Worm (Caenorhabditis elegans) whole organism, mixed stage, embryonic: ENCODE results near the gene lido-13.
"Not testable (repeated sequence)": the region's sequence is repeated elsewhere in the genome, so short reads cannot be mapped to it uniquely, and the experiment has no call there.

Experiments
- M03D4.4 ChIP-seq: sonication (generic microtip); optimal IDR thresholded peaks from 2 replicates; lab custom pipeline; 2017; ENCODE audit warnings: mild to moderate bottlenecking, missing genetic modification characterization, missing compliant biosample characterization
- bed-3 ChIP-seq: fragments of 200-800 bp; sonication (Bioruptor generic); optimal IDR thresholded peaks from 3 replicates; lab custom pipeline; 2018; ENCODE audit warnings: mild to moderate bottlenecking, missing genetic modification characterization, moderate library complexity, missing compliant biosample characterization
- blmp-1 ChIP-seq: fragments of 150-350 bp; optimal IDR thresholded peaks from 2 replicates; lab custom pipeline; 2014; ENCODE audit warnings: missing biosample characterization, missing genetic modification characterization
- ceh-39 ChIP-seq: fragments of 150-350 bp; optimal IDR thresholded peaks from 2 replicates; lab custom pipeline; 2014; ENCODE audit warnings: missing biosample characterization, missing genetic modification characterization
- ceh-83 ChIP-seq: fragments of 200-800 bp; sonication (Bioruptor generic); optimal IDR thresholded peaks from 2 replicates; lab custom pipeline; 2018; ENCODE audit warnings: mild to moderate bottlenecking, missing genetic modification characterization, missing compliant biosample characterization
- ces-1 ChIP-seq: fragments of 150-350 bp; optimal IDR thresholded peaks from 2 replicates; lab custom pipeline; 2014; ENCODE audit warnings: missing biosample characterization, missing genetic modification reagents, missing genetic modification characterization
- cnd-1 ChIP-seq: fragments of 200-800 bp; sonication (Bioruptor generic); optimal IDR thresholded peaks from 2 replicates; lab custom pipeline; 2018; ENCODE audit warnings: mild to moderate bottlenecking, missing genetic modification characterization, missing compliant biosample characterization
- drap-1 ChIP-seq: fragments of 200-800 bp; sonication (Bioruptor generic); optimal IDR thresholded peaks from 3 replicates; lab custom pipeline; 2018; ENCODE audit warnings: mild to moderate bottlenecking, missing genetic modification characterization, missing compliant biosample characterization
- elt-1 ChIP-seq: sonication (generic microtip); optimal IDR thresholded peaks from 2 replicates; lab custom pipeline; 2017; ENCODE audit warnings: missing genetic modification characterization, mild to moderate bottlenecking, missing compliant biosample characterization, antibody characterized with exemption, moderate library complexity, borderline replicate concordance; ENCODE audit not compliant: insufficient read depth
- elt-3 ChIP-seq: fragments of 150-350 bp; optimal IDR thresholded peaks from 2 replicates; lab custom pipeline; 2014; ENCODE audit warnings: missing biosample characterization, missing genetic modification characterization
- flh-1 ChIP-seq: fragments of 200-800 bp; sonication (Bioruptor generic); optimal IDR thresholded peaks from 2 replicates; lab custom pipeline; 2018; ENCODE audit warnings: mild to moderate bottlenecking, missing genetic modification characterization, moderate library complexity, missing compliant biosample characterization
- ham-2 ChIP-seq: fragments of 200-800 bp; sonication (Bioruptor generic); optimal IDR thresholded peaks from 2 replicates; lab custom pipeline; 2018; ENCODE audit warnings: mild to moderate bottlenecking, missing genetic modification characterization, missing compliant biosample characterization
- hlh-1 ChIP-seq: fragments of 150-350 bp; optimal IDR thresholded peaks from 2 replicates; lab custom pipeline; 2014; ENCODE audit warnings: missing biosample characterization, missing genetic modification reagents, missing genetic modification characterization
- lin-13 ChIP-seq: fragments of 150-350 bp; optimal IDR thresholded peaks from 2 replicates; lab custom pipeline; 2014; ENCODE audit warnings: missing biosample characterization, missing genetic modification characterization
- lin-32 ChIP-seq: fragments of 200-800 bp; sonication (Bioruptor generic); optimal IDR thresholded peaks from 2 replicates; lab custom pipeline; 2018; ENCODE audit warnings: mild to moderate bottlenecking, missing genetic modification characterization, missing compliant biosample characterization
- lsy-2 ChIP-seq: fragments of 150-350 bp; optimal IDR thresholded peaks from 2 replicates; lab custom pipeline; 2014; ENCODE audit warnings: missing biosample characterization, missing genetic modification characterization
- mab-5 ChIP-seq: fragments of 150-350 bp; optimal IDR thresholded peaks from 2 replicates; lab custom pipeline; 2014; ENCODE audit warnings: missing biosample characterization, missing genetic modification characterization
- mep-1 ChIP-seq: fragments of 150-350 bp; optimal IDR thresholded peaks from 2 replicates; lab custom pipeline; 2017; ENCODE audit warnings: missing biosample characterization, missing genetic modification reagents, missing genetic modification characterization, inconsistent platforms
- mls-2 ChIP-seq: sonication (generic microtip); optimal IDR thresholded peaks from 2 replicates; lab custom pipeline; 2016; ENCODE audit warnings: mild to moderate bottlenecking, missing genetic modification characterization, moderate library complexity, missing compliant biosample characterization
- nhr-12 ChIP-seq: fragments of 150-350 bp; optimal IDR thresholded peaks from 2 replicates; lab custom pipeline; 2014; ENCODE audit warnings: missing biosample characterization, missing genetic modification characterization
- nhr-2 ChIP-seq: fragments of 150-350 bp; optimal IDR thresholded peaks from 2 replicates; lab custom pipeline; 2014; ENCODE audit warnings: missing biosample characterization, missing genetic modification characterization
- nhr-237 ChIP-seq: fragments of 150-350 bp; optimal IDR thresholded peaks from 2 replicates; lab custom pipeline; 2014; ENCODE audit warnings: missing biosample characterization, missing genetic modification characterization
- nhr-28 ChIP-seq: fragments of 150-350 bp; optimal IDR thresholded peaks from 2 replicates; lab custom pipeline; 2014; ENCODE audit warnings: missing biosample characterization, missing genetic modification characterization
- nhr-76 ChIP-seq: sonication (generic microtip); optimal IDR thresholded peaks from 2 replicates; lab custom pipeline; 2017; ENCODE audit warnings: missing biosample characterization, missing genetic modification characterization
- pha-4 ChIP-seq: fragments of 150-350 bp; optimal IDR thresholded peaks from 2 replicates; lab custom pipeline; 2018; ENCODE audit warnings: missing biosample characterization, missing genetic modification reagents, missing genetic modification characterization
- sem-2 ChIP-seq: fragments of 200-800 bp; sonication (Bioruptor generic); optimal IDR thresholded peaks from 2 replicates; lab custom pipeline; 2018; ENCODE audit warnings: mild to moderate bottlenecking, missing genetic modification characterization, missing compliant biosample characterization
- snpc-4 ChIP-seq: fragments of 150-350 bp; optimal IDR thresholded peaks from 2 replicates; lab custom pipeline; 2014; ENCODE audit warnings: missing biosample characterization, missing genetic modification characterization
- sptf-1 ChIP-seq: sonication (generic microtip); optimal IDR thresholded peaks from 2 replicates; lab custom pipeline; 2017; ENCODE audit warnings: mild to moderate bottlenecking, missing genetic modification characterization, moderate library complexity, missing compliant biosample characterization
- tbx-8 ChIP-seq: fragments of 200-800 bp; sonication (Bioruptor generic); optimal IDR thresholded peaks from 2 replicates; lab custom pipeline; 2018; ENCODE audit warnings: mild to moderate bottlenecking, missing genetic modification characterization, moderate library complexity, missing compliant biosample characterization
- unc-120 ChIP-seq: sonication (generic microtip); optimal IDR thresholded peaks from 2 replicates; lab custom pipeline; 2017; ENCODE audit warnings: missing genetic modification characterization, missing compliant biosample characterization; ENCODE audit not compliant: poor library complexity, severe bottlenecking
- unc-39 ChIP-seq: fragments of 150-350 bp; optimal IDR thresholded peaks from 2 replicates; lab custom pipeline; 2014; ENCODE audit warnings: missing biosample characterization, missing genetic modification characterization
- unc-62 ChIP-seq: fragments of 150-350 bp; optimal IDR thresholded peaks from 2 replicates; lab custom pipeline; 2014; ENCODE audit warnings: missing biosample characterization, missing genetic modification reagents, missing genetic modification characterization
- ztf-11 ChIP-seq: fragments of 150-350 bp; optimal IDR thresholded peaks from 2 replicates; lab custom pipeline; 2014; ENCODE audit warnings: missing biosample characterization, missing genetic modification characterization

lido-13 gene

DNA sequence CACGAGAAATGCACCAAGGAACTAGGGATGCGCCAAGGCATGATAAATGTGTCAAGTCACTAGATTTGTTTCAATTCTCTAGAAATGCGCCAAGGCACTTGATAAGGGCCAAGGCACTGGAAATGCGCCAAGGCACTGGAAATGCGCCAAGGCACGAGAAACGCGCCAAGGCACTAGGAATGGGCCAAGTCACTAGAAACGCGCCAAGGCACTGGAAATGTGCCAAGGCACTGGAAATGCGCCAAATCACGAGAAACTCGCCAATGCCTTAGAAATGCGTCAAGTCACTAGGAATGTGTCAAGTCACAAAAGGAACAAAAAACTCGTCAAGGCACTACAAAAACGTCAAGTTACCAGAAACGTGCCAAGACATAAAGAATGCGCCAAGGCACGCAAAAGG, 17.8 kb downstream of the lido-13 start:
- no peak for TF ChIP-seq sem-2 (GFP tag; lab: Kevin White, UChicago)
- no peak for TF ChIP-seq pha-4 (tag; lab: Kevin White, UChicago)
- no peak for TF ChIP-seq M03D4.4
- TF ChIP-seq sptf-1 (tag; lab: Kevin White, UChicago): no peak
- TF ChIP-seq mab-5 (tag; lab: Kevin White, UChicago): no peak
- no peak for TF ChIP-seq unc-120 (tag; lab: Kevin White, UChicago)
- TF ChIP-seq ceh-83 (GFP tag; lab: Kevin White, UChicago): no peak
- TF ChIP-seq hlh-1: no peak
- TF ChIP-seq lsy-2: no peak
- no peak for TF ChIP-seq unc-39 (tag; lab: Kevin White, UChicago)
- no peak for TF ChIP-seq elt-1 (tag; lab: Kevin White, UChicago)
- TF ChIP-seq blmp-1 (tag; lab: Kevin White, UChicago): no peak
- TF ChIP-seq, all 35 proteins: peak for 0

DNA sequence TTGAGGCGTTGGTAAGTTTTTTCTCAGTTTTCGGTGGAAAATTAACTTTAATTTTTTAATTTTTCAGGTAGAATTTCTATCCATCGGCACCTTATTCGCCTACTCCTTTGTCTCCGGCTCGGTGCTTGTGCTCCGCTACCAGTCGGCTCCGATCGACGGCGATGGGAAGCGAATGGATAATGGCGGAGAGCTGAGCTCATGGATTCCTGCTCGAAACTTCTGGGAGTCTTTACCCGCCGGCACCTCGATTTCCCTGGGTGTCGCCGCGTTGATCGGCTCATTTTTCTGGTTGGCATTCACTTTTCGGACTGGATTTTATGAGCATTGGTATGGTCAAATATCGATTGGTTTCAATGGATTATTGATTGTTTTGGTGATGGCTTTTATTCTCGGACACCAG, 19.2 kb downstream of the lido-13 start:
- TF ChIP-seq pha-4 (tag; lab: Kevin White, UChicago): no peak
- TF ChIP-seq M03D4.4: no peak
- TF ChIP-seq unc-62 (GFP tag; lab: Kevin White, UChicago): no peak
- TF ChIP-seq lin-13: no peak
- no peak for TF ChIP-seq nhr-2 (tag; lab: Kevin White, UChicago)
- TF ChIP-seq elt-1 (tag; lab: Kevin White, UChicago): no peak
- TF ChIP-seq sptf-1 (tag; lab: Kevin White, UChicago): no peak
- TF ChIP-seq nhr-28 (tag; lab: Kevin White, UChicago): no peak
- TF ChIP-seq ceh-83 (GFP tag; lab: Kevin White, UChicago): no peak
- TF ChIP-seq unc-39 (tag; lab: Kevin White, UChicago): no peak
- no peak for TF ChIP-seq nhr-76
- TF ChIP-seq hlh-1: no peak
- no peak for TF ChIP-seq lin-32
- no peak for TF ChIP-seq sem-2 (GFP tag; lab: Kevin White, UChicago)
- no peak for TF ChIP-seq mls-2 (tag; lab: Kevin White, UChicago)
- no peak for TF ChIP-seq flh-1 (GFP tag; lab: Kevin White, UChicago)
- no peak for TF ChIP-seq mab-5 (tag; lab: Kevin White, UChicago)
- TF ChIP-seq nhr-237 (tag; lab: Kevin White, UChicago): no peak
- no peak for TF ChIP-seq cnd-1

DNA sequence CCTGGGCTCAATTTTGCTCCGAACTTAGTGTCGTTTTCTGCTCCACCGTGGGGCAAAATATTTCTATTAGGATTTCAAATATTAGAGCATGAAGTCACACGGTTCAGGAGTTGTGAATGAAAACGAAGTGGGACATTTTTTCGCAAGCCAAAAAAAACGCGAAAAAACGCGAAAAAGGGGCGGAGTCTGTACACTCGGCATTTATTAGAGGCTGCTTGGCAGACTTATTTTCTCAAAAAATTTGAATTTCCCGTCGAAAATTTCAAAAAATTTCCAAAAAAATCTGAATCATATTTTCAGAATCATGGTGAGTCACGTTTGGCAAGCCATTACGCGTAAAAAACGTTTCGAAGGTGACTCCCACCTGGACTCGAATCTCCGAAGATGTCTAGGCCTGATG, 21.6 kb downstream of the lido-13 start, which contains the start of gene B0454.6:
Gene B0454.6 (plus strand): TSS at position 301 of the 400 bp plus-strand sequence.
- not testable (repeated sequence) for TF ChIP-seq lsy-2; nhr-76; ztf-11 (tag; lab: Kevin White, UChicago)
- TF ChIP-seq, all 35 proteins: peak for 0; not testable (repeated sequence) for 35

ce11 chrII:3030416-3030815, 23.7 kb downstream of the lido-13 start:
- TF ChIP-seq lsy-2: no peak
- TF ChIP-seq blmp-1 (tag; lab: Kevin White, UChicago): peak; percentile 31

- no peak for TF ChIP-seq nhr-28 (tag; lab: Kevin White, UChicago)
- TF ChIP-seq ham-2 (GFP tag; lab: Kevin White, UChicago): peak; percentile 43
- TF ChIP-seq ces-1 (GFP tag; lab: Kevin White, UChicago): no peak
- TF ChIP-seq nhr-12 (tag; lab: Kevin White, UChicago): no peak
- peak; percentile 23 for TF ChIP-seq blmp-1 (tag; lab: Kevin White, UChicago)
- TF ChIP-seq mep-1 (tag; lab: Kevin White, UChicago): no peak
- no peak for TF ChIP-seq drap-1 (GFP tag; lab: Kevin White, UChicago)
- TF ChIP-seq lsy-2: no peak
Measured at ce11 chrII:3028264-3028663, 25.9 kb downstream of the lido-13 start.

ce11 chrII:3024655-3025054, 29.5 kb downstream of the lido-13 start:
- TF ChIP-seq ceh-39 (tag; lab: Kevin White, UChicago): no peak
- no peak for TF ChIP-seq nhr-2 (tag; lab: Kevin White, UChicago)
- TF ChIP-seq snpc-4 (tag; lab: Kevin White, UChicago): no peak
- no peak for TF ChIP-seq mab-5 (tag; lab: Kevin White, UChicago)
- TF ChIP-seq cnd-1: no peak
- TF ChIP-seq nhr-237 (tag; lab: Kevin White, UChicago): no peak
- no peak for TF ChIP-seq nhr-76
- TF ChIP-seq unc-62 (GFP tag; lab: Kevin White, UChicago): no peak
- no peak for TF ChIP-seq pha-4 (tag; lab: Kevin White, UChicago)
- TF ChIP-seq sem-2 (GFP tag; lab: Kevin White, UChicago): no peak
- TF ChIP-seq lsy-2: no peak
- no peak for TF ChIP-seq bed-3 (GFP tag; lab: Kevin White, UChicago)
- no peak for TF ChIP-seq elt-1 (tag; lab: Kevin White, UChicago)
- no peak for TF ChIP-seq lin-32
- TF ChIP-seq mls-2 (tag; lab: Kevin White, UChicago): no peak
- TF ChIP-seq ham-2 (GFP tag; lab: Kevin White, UChicago): no peak
- TF ChIP-seq tbx-8: no peak
- no peak for TF ChIP-seq M03D4.4
- no peak for TF ChIP-seq lin-13
- TF ChIP-seq elt-3 (tag; lab: Kevin White, UChicago): no peak
- TF ChIP-seq, all 35 proteins: peak for 0
